Worm (Caenorhabditis elegans): ENCODE data around the gene nep-4.

DNA sequence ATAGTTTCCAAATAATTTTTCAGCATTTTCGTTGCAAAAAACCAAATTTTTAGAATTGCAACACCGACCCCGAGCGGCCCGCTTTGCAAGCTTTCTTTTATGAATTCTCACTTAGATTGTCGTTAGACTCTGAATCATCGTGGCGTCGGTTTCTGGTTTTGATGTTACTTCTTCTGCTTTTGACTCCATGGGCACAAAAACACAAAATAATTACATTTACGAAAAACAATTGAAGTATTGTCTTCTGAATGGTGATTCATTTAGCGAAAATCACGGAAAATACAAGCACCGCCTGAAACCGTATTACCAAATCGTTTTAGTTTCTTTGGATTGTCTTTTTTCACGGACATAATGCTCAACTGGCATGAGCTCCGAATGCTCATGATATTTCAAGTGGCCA lies 37.9 kb upstream of the nep-4 start, which contains the start of gene pes-23:
- TF ChIP-seq pqm-1 (tag; optimal IDR thresholded peaks at IDR 0.05) (no peak), pag-3 (tag; optimal IDR thresholded peaks at IDR 0.05; ENCODE audit: borderline replicate concordance) (no peak), hlh-30 (tag; optimal IDR thresholded peaks at IDR 0.05; ENCODE audit: insufficient read depth) (no peak), ceh-24 (tag; optimal IDR thresholded peaks at IDR 0.05) (no peak), ceh-45 (GFP tag; IDR thresholded peaks at IDR 0.05) (no peak), pha-4 (tag; optimal IDR thresholded peaks at IDR 0.05) (no peak), ceh-19 (GFP tag; optimal IDR thresholded peaks at IDR 0.05) (no peak), ceh-22 (tag; optimal IDR thresholded peaks at IDR 0.05) (no peak), madf-2 (tag; optimal IDR thresholded peaks at IDR 0.05) (no peak), rnt-1 (tag; optimal IDR thresholded peaks at IDR 0.05) (no peak), odd-2 (tag; optimal IDR thresholded peaks at IDR 0.05) (no peak), F13H6.1 (tag; optimal IDR thresholded peaks at IDR 0.05) (no peak)

Data from whole organism, late embryonic.